Fruit fly (Drosophila melanogaster): ENCODE data around the gene TTLL3B.
A peak's percentile ranks its signal among the peaks of the same experiment; 100 is the strongest.

The TTLL3B gene

dm6 chr2L:6700742-6701141, 31.9 kb upstream of the TTLL3B start (continued):
- TF ChIP-seq dati (GFP tag; IDR thresholded peaks at IDR 0.05) (no peak), CG11247 (GFP tag; IDR thresholded peaks at IDR 0.05) (no peak), Fer1 (GFP tag; optimal IDR thresholded peaks at IDR 0.05) (no peak), Side (GFP tag; optimal IDR thresholded peaks at IDR 0.05) (peak; percentile 40), HmgZ (tag; optimal IDR thresholded peaks at IDR 0.05) (no peak), sens-2 (GFP tag; IDR thresholded peaks at IDR 0.05) (peak; percentile 54; the same call in 1 of the 2 replicates), bab2 (GFP tag; optimal IDR thresholded peaks at IDR 0.05) (peak; percentile 54), CG2199 (GFP tag; IDR thresholded peaks at IDR 0.05) (no peak), CG7745 (tag; optimal IDR thresholded peaks at IDR 0.05) (peak; percentile 74), Kr (GFP tag; optimal IDR thresholded peaks at IDR 0.05) (peak; percentile 93), CG1233 (GFP tag; optimal IDR thresholded peaks at IDR 0.05) (peak; percentile 60), CG31365 (tag; optimal IDR thresholded peaks at IDR 0.05) (no peak), CG34224 (GFP tag; IDR thresholded peaks at IDR 0.05; ENCODE audit: partially characterized antibody) (no peak), repo (GFP tag; optimal IDR thresholded peaks at IDR 0.05) (no peak), ttk (GFP tag; IDR thresholded peaks at IDR 0.05) (no peak), sob (GFP tag; IDR thresholded peaks at IDR 0.05) (0 out of 2 replicates have a peak, but pooled peaks have one; percentile 25), Eip74EF (GFP tag; optimal IDR thresholded peaks at IDR 0.05) (no peak), tin (GFP tag; optimal IDR thresholded peaks at IDR 0.05) (no peak), zfh2 (GFP tag; optimal IDR thresholded peaks at IDR 0.05) (no peak), HmgD (GFP tag; optimal IDR thresholded peaks at IDR 0.05) (no peak), ara (GFP tag; IDR thresholded peaks at IDR 0.05) (peak; percentile 15; the same call in 1 of the 2 replicates), Mes4 (GFP tag; optimal IDR thresholded peaks at IDR 0.05) (peak; percentile 4), NfI (GFP tag; optimal IDR thresholded peaks at IDR 0.05) (no peak), CG12942 (GFP tag; optimal IDR thresholded peaks at IDR 0.05) (peak; percentile 12), CG13296 (GFP tag; optimal IDR thresholded peaks at IDR 0.05) (no peak), CG32532 (GFP tag; IDR thresholded peaks at IDR 0.05) (0 out of 2 replicates have a peak, but pooled peaks have one; percentile 5), CG18262 (tag; optimal IDR thresholded peaks at IDR 0.05) (peak; percentile 43), ATbp (GFP tag; optimal IDR thresholded peaks at IDR 0.05) (peak; percentile 48), exex (tag; optimal IDR thresholded peaks at IDR 0.05) (no peak), CG2202 (tag; optimal IDR thresholded peaks at IDR 0.05) (peak; percentile 80), CG9932 (GFP tag; IDR thresholded peaks at IDR 0.05) (no peak), D19A (tag; optimal IDR thresholded peaks at IDR 0.05) (no peak), CG17328 (GFP tag; IDR thresholded peaks at IDR 0.05) (0 out of 2 replicates have a peak, but pooled peaks have one; percentile 27), CG9727 (GFP tag; optimal IDR thresholded peaks at IDR 0.05) (peak; percentile 85), B-H1 (GFP tag; IDR thresholded peaks at IDR 0.05) (no peak), Hmx (GFP tag; optimal IDR thresholded peaks at IDR 0.05) (no peak), odd (GFP tag; optimal IDR thresholded peaks at IDR 0.05) (peak; percentile 46), Hand (GFP tag; optimal IDR thresholded peaks at IDR 0.05) (no peak), bcd (GFP tag; optimal IDR thresholded peaks at IDR 0.05) (peak; percentile 3), Gsc (GFP tag; IDR thresholded peaks at IDR 0.05) (no peak), vnd (GFP tag; IDR thresholded peaks at IDR 0.05; ENCODE audit: partially characterized antibody) (no peak), CG10209 (GFP tag; optimal IDR thresholded peaks at IDR 0.05) (peak; percentile 64), dpn (GFP tag; optimal IDR thresholded peaks at IDR 0.05) (peak in 1 of 2 experiments; percentile 11), Oaz (GFP tag; IDR thresholded peaks at IDR 0.05) (no peak), CG9609 (GFP tag; optimal IDR thresholded peaks at IDR 0.05) (no peak), CG2120 (GFP tag; optimal IDR thresholded peaks at IDR 0.05) (no peak), Six4 (GFP tag; optimal IDR thresholded peaks at IDR 0.05) (no peak), CG2875 (GFP tag; optimal IDR thresholded peaks at IDR 0.05) (peak; percentile 53), trem (tag; optimal IDR thresholded peaks at IDR 0.05) (peak; percentile 5), CG9876 (GFP tag; optimal IDR thresholded peaks at IDR 0.05) (peak; percentile 20), Doc3 (GFP tag; IDR thresholded peaks at IDR 0.05; ENCODE audit: partially characterized antibody) (no peak)
